Fruit fly (Drosophila melanogaster) whole organism, embryonic: ENCODE data around the gene heix.
A peak's percentile ranks its signal among the peaks of the same experiment; 100 is the strongest.

Experiments used
- Adf1 ChIP-seq: fragments of 200-800 bp; sonication (Bioruptor generic); IDR thresholded peaks from 2 replicates; pipeline ENCODE4 v1.3.6; 2022; ENCODE audit warnings: missing biosample characterization, missing genetic modification characterization
- CG10274 ChIP-seq: fragments of 200-800 bp; sonication (Bioruptor generic); optimal IDR thresholded peaks from 3 replicates; lab custom pipeline; 2017; ENCODE audit warnings: missing biosample characterization, mild to moderate bottlenecking, missing genetic modification characterization
- CG10366 ChIP-seq: fragments of 200-800 bp; sonication (Bioruptor generic); IDR thresholded peaks from 2 replicates; pipeline ENCODE4 v1.3.6; 2022; ENCODE audit warnings: missing biosample characterization, missing genetic modification characterization
- CG10979 ChIP-seq: fragments of 200-800 bp; sonication (Bioruptor generic); optimal IDR thresholded peaks from 2 replicates; lab custom pipeline; 2018; ENCODE audit warnings: missing biosample characterization, mild to moderate bottlenecking, missing genetic modification characterization, moderate library complexity
- CG11723 ChIP-seq: fragments of 200-800 bp; sonication (Bioruptor generic); optimal IDR thresholded peaks from 2 replicates; lab custom pipeline; 2017; ENCODE audit warnings: missing biosample characterization, mild to moderate bottlenecking, missing genetic modification characterization
- CG13287 ChIP-seq: fragments of 200-800 bp; sonication (Bioruptor generic); IDR thresholded peaks from 2 replicates; pipeline ENCODE4 v1.3.6; 2022; ENCODE audit warnings: missing biosample characterization, missing genetic modification characterization; ENCODE audit not compliant: partially characterized antibody
- CG13296 ChIP-seq: fragments of 200-800 bp; sonication (Bioruptor generic); optimal IDR thresholded peaks from 3 replicates; lab custom pipeline; 2018; ENCODE audit warnings: missing biosample characterization, mild to moderate bottlenecking, missing genetic modification characterization
- CG14710 ChIP-seq: fragments of 200-800 bp; sonication (Bioruptor generic); optimal IDR thresholded peaks from 3 replicates; lab custom pipeline; 2019; ENCODE audit warnings: missing biosample characterization, mild to moderate bottlenecking, missing genetic modification characterization, moderate library complexity
- CG16815 ChIP-seq: fragments of 200-800 bp; sonication (Bioruptor generic); optimal IDR thresholded peaks from 3 replicates; lab custom pipeline; 2017; ENCODE audit warnings: missing biosample characterization, mild to moderate bottlenecking, missing genetic modification characterization
- CG17568 ChIP-seq: fragments of 200-800 bp; sonication (Bioruptor generic); optimal IDR thresholded peaks from 2 replicates; lab custom pipeline; 2018; ENCODE audit warnings: missing biosample characterization, mild to moderate bottlenecking, missing genetic modification characterization, moderate library complexity
- CG30431 ChIP-seq: fragments of 200-800 bp; sonication (Bioruptor generic); optimal IDR thresholded peaks from 2 replicates; lab custom pipeline; 2017; ENCODE audit warnings: missing biosample characterization, missing genetic modification characterization
- CG31365 ChIP-seq: fragments of 200-800 bp; sonication (Bioruptor generic); optimal IDR thresholded peaks from 2 replicates; lab custom pipeline; 2018; ENCODE audit warnings: missing biosample characterization, mild to moderate bottlenecking, missing genetic modification characterization
- CG31388 ChIP-seq: fragments of 200-800 bp; sonication (Bioruptor generic); optimal IDR thresholded peaks from 2 replicates; lab custom pipeline; 2016; ENCODE audit warnings: missing biosample characterization, missing genetic modification characterization
- CG4282 ChIP-seq: fragments of 200-800 bp; sonication (Bioruptor generic); optimal IDR thresholded peaks from 2 replicates; lab custom pipeline; 2016; ENCODE audit warnings: missing biosample characterization, missing genetic modification characterization
- CG4820 ChIP-seq: fragments of 200-800 bp; sonication (Bioruptor generic); optimal IDR thresholded peaks from 3 replicates; lab custom pipeline; 2016; ENCODE audit warnings: missing biosample characterization, missing genetic modification characterization
- CG6813 ChIP-seq: fragments of 200-800 bp; sonication (Bioruptor generic); optimal IDR thresholded peaks from 2 replicates; lab custom pipeline; 2017; ENCODE audit warnings: missing biosample characterization, missing genetic modification characterization, mild to moderate bottlenecking, moderate library complexity, missing genetic modification reagents
- CG8944 ChIP-seq: fragments of 200-800 bp; sonication (Bioruptor generic); optimal IDR thresholded peaks from 3 replicates; lab custom pipeline; 2016; ENCODE audit warnings: missing biosample characterization, missing genetic modification characterization
- CG9797 ChIP-seq: fragments of 200-800 bp; sonication (Bioruptor generic); optimal IDR thresholded peaks from 3 replicates; lab custom pipeline; 2018; ENCODE audit warnings: missing biosample characterization, mild to moderate bottlenecking, missing genetic modification characterization
- D19B ChIP-seq: fragments of 200-800 bp; sonication (Bioruptor generic); optimal IDR thresholded peaks from 2 replicates; lab custom pipeline; 2017; ENCODE audit warnings: missing biosample characterization, mild to moderate bottlenecking, missing genetic modification characterization
- Dad ChIP-seq: fragments of 200-800 bp; sonication (Bioruptor generic); optimal IDR thresholded peaks from 3 replicates; lab custom pipeline; 2016; ENCODE audit warnings: missing biosample characterization, missing genetic modification characterization
- Dp ChIP-seq: fragments of 200-800 bp; sonication (Bioruptor generic); optimal IDR thresholded peaks from 2 replicates; lab custom pipeline; 2018; ENCODE audit warnings: missing biosample characterization, mild to moderate bottlenecking, missing genetic modification characterization, moderate library complexity
- ERR ChIP-seq: fragments of 200-800 bp; sonication (Bioruptor generic); optimal IDR thresholded peaks from 2 replicates; lab custom pipeline; 2016; ENCODE audit warnings: missing biosample characterization, missing genetic modification characterization
- Elba2 ChIP-seq: fragments of 200-800 bp; sonication (Bioruptor generic); optimal IDR thresholded peaks from 3 replicates; lab custom pipeline; 2016; ENCODE audit warnings: missing biosample characterization, missing genetic modification characterization
- Hr3 ChIP-seq: fragments of 200-800 bp; sonication (Bioruptor generic); optimal IDR thresholded peaks from 3 replicates; lab custom pipeline; 2016; ENCODE audit warnings: missing biosample characterization, missing genetic modification characterization
- Hsf ChIP-seq: fragments of 200-800 bp; sonication (Bioruptor generic); optimal IDR thresholded peaks from 3 replicates; lab custom pipeline; 2016; ENCODE audit warnings: missing biosample characterization, missing genetic modification characterization
- Lhr ChIP-seq: fragments of 200-800 bp; sonication (Bioruptor generic); optimal IDR thresholded peaks from 3 replicates; lab custom pipeline; 2017; ENCODE audit warnings: mild to moderate bottlenecking, missing biosample characterization, missing genetic modification reagents, missing genetic modification characterization
- Myb ChIP-seq: fragments of 200-800 bp; sonication (Bioruptor generic); optimal IDR thresholded peaks from 2 replicates; lab custom pipeline; 2016; ENCODE audit warnings: missing biosample characterization, missing genetic modification characterization
- Nf-YA ChIP-seq: fragments of 200-800 bp; sonication (Bioruptor generic); IDR thresholded peaks from 2 replicates; pipeline ENCODE4 v1.3.6; 2022; ENCODE audit warnings: missing biosample characterization, missing genetic modification characterization
- Opbp ChIP-seq: fragments of 200-800 bp; sonication (Bioruptor generic); IDR thresholded peaks from 3 replicates; pipeline ENCODE4 v1.3.6; 2022; ENCODE audit warnings: missing biosample characterization, missing genetic modification characterization; ENCODE audit not compliant: partially characterized antibody
- Poxn ChIP-seq: fragments of 200-800 bp; sonication (Bioruptor generic); IDR thresholded peaks from 2 replicates; pipeline ENCODE4 v1.3.6; 2022; ENCODE audit warnings: missing biosample characterization, missing genetic modification characterization
- Six4 ChIP-seq: fragments of 200-800 bp; sonication (Bioruptor generic); optimal IDR thresholded peaks from 2 replicates; lab custom pipeline; 2016; ENCODE audit warnings: missing biosample characterization, missing genetic modification characterization
- Sox102F ChIP-seq: fragments of 200-800 bp; sonication (Bioruptor generic); optimal IDR thresholded peaks from 2 replicates; lab custom pipeline; 2018; ENCODE audit warnings: missing biosample characterization, mild to moderate bottlenecking, missing genetic modification characterization, moderate library complexity
- chn ChIP-seq: fragments of 200-800 bp; sonication (Bioruptor generic); optimal IDR thresholded peaks from 2 replicates; lab custom pipeline; 2016; ENCODE audit warnings: missing biosample characterization, missing genetic modification characterization
- crol ChIP-seq: fragments of 200-800 bp; sonication (Bioruptor generic); IDR thresholded peaks from 2 replicates; pipeline ENCODE4 v1.3.6; 2022; ENCODE audit warnings: missing biosample characterization, missing genetic modification characterization
- dmrt11E ChIP-seq: fragments of 200-800 bp; sonication (Bioruptor generic); optimal IDR thresholded peaks from 3 replicates; lab custom pipeline; 2018; ENCODE audit warnings: missing biosample characterization, mild to moderate bottlenecking, missing genetic modification characterization, moderate library complexity
- en ChIP-seq: fragments of 200-800 bp; sonication (Bioruptor generic); optimal IDR thresholded peaks from 2 replicates; lab custom pipeline; 2016; ENCODE audit warnings: missing biosample characterization, missing genetic modification characterization
- fu2 ChIP-seq: fragments of 200-800 bp; sonication (Bioruptor generic); optimal IDR thresholded peaks from 2 replicates; lab custom pipeline; 2016; ENCODE audit warnings: missing biosample characterization, missing genetic modification characterization
- hbn ChIP-seq: fragments of 200-800 bp; sonication (Bioruptor generic); IDR thresholded peaks from 2 replicates; pipeline ENCODE4 v1.3.6; 2022; ENCODE audit warnings: missing biosample characterization, missing genetic modification characterization; ENCODE audit not compliant: partially characterized antibody
- lola ChIP-seq, 3 experiments: fragments of >200 bp in 2 of 3; fragments of 200-800 bp in 1 of 3; sonication (Bioruptor generic) in 1 of 3; optimal IDR thresholded peaks; 2 replicates each; lab custom pipeline; 2017 to 2019; ENCODE audit warnings: missing biosample characterization in 3 of 3, missing genetic modification characterization in 3 of 3, mild to moderate bottlenecking in 1 of 3, moderate library complexity in 1 of 3
- mam ChIP-seq: fragments of 200-800 bp; sonication (Bioruptor generic); optimal IDR thresholded peaks from 3 replicates; lab custom pipeline; 2016; ENCODE audit warnings: missing biosample characterization, missing genetic modification characterization
- nom ChIP-seq: fragments of 200-800 bp; sonication (Bioruptor generic); optimal IDR thresholded peaks from 2 replicates; lab custom pipeline; 2017; ENCODE audit warnings: missing biosample characterization, missing genetic modification characterization, mild to moderate bottlenecking, moderate library complexity, missing genetic modification reagents
- oc ChIP-seq: fragments of 200-800 bp; sonication (Bioruptor generic); optimal IDR thresholded peaks from 2 replicates; lab custom pipeline; 2018; ENCODE audit warnings: missing biosample characterization, mild to moderate bottlenecking, missing genetic modification characterization, moderate library complexity
- onecut ChIP-seq: fragments of 200-800 bp; sonication (Bioruptor generic); IDR thresholded peaks from 2 replicates; pipeline ENCODE4 v1.3.6; 2022; ENCODE audit warnings: missing biosample characterization, missing genetic modification characterization
- prd ChIP-seq, 3 experiments: fragments of >200 bp in 2 of 3; fragments of 200-800 bp in 1 of 3; sonication (Bioruptor generic) in 1 of 3; optimal IDR thresholded peaks in 2 of 3; IDR thresholded peaks in 1 of 3; 2 replicates in 2 of 3; 3 replicates in 1 of 3; pipeline versions ENCODE4 v1.3.6 to Lab custom; 2017 to 2022; ENCODE audit warnings: missing biosample characterization in 1 of 3, missing genetic modification characterization in 1 of 3
- psq ChIP-seq: fragments of 200-800 bp; sonication (Bioruptor generic); optimal IDR thresholded peaks from 2 replicates; lab custom pipeline; 2017; ENCODE audit warnings: missing biosample characterization, missing genetic modification characterization
- sd ChIP-seq: fragments of 200-800 bp; sonication (Bioruptor generic); optimal IDR thresholded peaks from 3 replicates; lab custom pipeline; 2018; ENCODE audit warnings: missing biosample characterization, mild to moderate bottlenecking, missing genetic modification characterization, moderate library complexity
- slbo ChIP-seq: fragments of 200-800 bp; sonication (Bioruptor generic); IDR thresholded peaks from 2 replicates; pipeline ENCODE4 v1.3.6; 2022; ENCODE audit warnings: missing biosample characterization, missing genetic modification characterization
- sna ChIP-seq: fragments of 200-800 bp; sonication (Bioruptor generic); IDR thresholded peaks from 2 replicates; pipeline ENCODE4 v1.3.6; 2022; ENCODE audit warnings: missing biosample characterization, missing genetic modification characterization; ENCODE audit not compliant: partially characterized antibody

heix gene

dm6 chr2L:16270667-16271485, 28.8 kb downstream of the heix start (continued):
- no peak for TF ChIP-seq Opbp (GFP tag; lab: Robert Waterston, UW)
- TF ChIP-seq dmrt11E (tag; lab: Kevin White, UChicago): no peak
- no peak for TF ChIP-seq CG4820 (GFP tag; lab: Kevin White, UChicago)
- no peak for TF ChIP-seq lola (GFP tag; optimal IDR thresholded peaks at IDR 0.05; lab: Kevin White, UChicago)
- TF ChIP-seq prd (optimal IDR thresholded peaks at IDR 0.05; lab: Kevin White, UChicago): no peak
- no peak for TF ChIP-seq prd (GFP tag; IDR thresholded peaks at IDR 0.05; lab: Robert Waterston, UW)
- TF ChIP-seq CG31388 (GFP tag; lab: Kevin White, UChicago): no peak
- no peak for TF ChIP-seq CG13287 (GFP tag; lab: Robert Waterston, UW)
- TF ChIP-seq onecut (GFP tag; lab: Robert Waterston, UW): no peak
- TF ChIP-seq Sox102F (GFP tag; lab: Kevin White, UChicago): peak; percentile 24
- no peak for TF ChIP-seq fu2
- TF ChIP-seq Lhr (GFP tag; lab: Kevin White, UChicago): no peak
- no peak for TF ChIP-seq Nf-YA
- peak; percentile 36 for TF ChIP-seq Hsf (GFP tag; lab: Kevin White, UChicago)
- TF ChIP-seq Myb (GFP tag; lab: Kevin White, UChicago): peak; percentile 4
- TF ChIP-seq CG10979 (tag; lab: Kevin White, UChicago): no peak
- TF ChIP-seq Dp: no peak
- no peak for TF ChIP-seq D19B (GFP tag; lab: Kevin White, UChicago)
- no peak for TF ChIP-seq Six4 (GFP tag; lab: Kevin White, UChicago)
- no peak for TF ChIP-seq Adf1
- no peak for TF ChIP-seq chn (GFP tag; lab: Kevin White, UChicago)
- no peak for TF ChIP-seq CG8944 (GFP tag; lab: Kevin White, UChicago)
- TF ChIP-seq CG14710 (tag; lab: Kevin White, UChicago): no peak
- no peak for TF ChIP-seq sna (GFP tag; lab: Robert Waterston, UW)
- TF ChIP-seq CG31365 (tag; lab: Kevin White, UChicago): no peak
- TF ChIP-seq CG6813 (GFP tag; lab: Kevin White, UChicago): no peak
- no peak for TF ChIP-seq slbo (GFP tag; lab: Robert Waterston, UW)
- TF ChIP-seq CG4282: no peak
- no peak for TF ChIP-seq CG10366 (GFP tag; lab: Robert Waterston, UW)
- TF ChIP-seq CG30431: no peak
- TF ChIP-seq CG17568 (GFP tag; lab: Kevin White, UChicago): no peak
- peak; percentile 16 for TF ChIP-seq Hr3 (GFP tag; lab: Kevin White, UChicago)
- TF ChIP-seq CG9797 (GFP tag; lab: Kevin White, UChicago): no peak
- TF ChIP-seq CG11723 (GFP tag; lab: Kevin White, UChicago): no peak
- no peak for TF ChIP-seq nom (GFP tag; lab: Kevin White, UChicago)
- TF ChIP-seq psq (GFP tag; lab: Kevin White, UChicago): no peak
- no peak for TF ChIP-seq sd
- no peak for TF ChIP-seq Elba2 (GFP tag; lab: Kevin White, UChicago)
- no peak for TF ChIP-seq hbn (GFP tag; lab: Robert Waterston, UW)
- no peak for TF ChIP-seq CG16815 (GFP tag; lab: Kevin White, UChicago)
- TF ChIP-seq CG10274 (GFP tag; lab: Kevin White, UChicago): no peak
- no peak for TF ChIP-seq Dad (GFP tag; lab: Kevin White, UChicago)
- TF ChIP-seq crol: no peak
- no peak for TF ChIP-seq mam (GFP tag; lab: Kevin White, UChicago)
- TF ChIP-seq Poxn: no peak
- no peak for TF ChIP-seq en
- TF ChIP-seq ERR (GFP tag; lab: Kevin White, UChicago): no peak
- TF ChIP-seq oc (tag; lab: Kevin White, UChicago): no peak
- TF ChIP-seq CG13296 (GFP tag; lab: Kevin White, UChicago): no peak
